Fruit fly (Drosophila melanogaster) whole organism, embryonic: ENCODE data around the gene par-6.

Source experiments
- Antp ChIP-seq: fragments of 200-800 bp; sonication (Bioruptor generic); optimal IDR thresholded peaks from 3 replicates; lab custom pipeline; 2016; ENCODE audit warnings: missing biosample characterization, missing genetic modification characterization
- C15 ChIP-seq: fragments of 200-800 bp; sonication (Bioruptor generic); IDR thresholded peaks from 3 replicates; pipeline ENCODE4 v1.3.6; 2022; ENCODE audit warnings: missing biosample characterization, missing genetic modification characterization
- CG10431 ChIP-seq: fragments of 200-800 bp; sonication (Bioruptor generic); optimal IDR thresholded peaks from 3 replicates; lab custom pipeline; 2018; ENCODE audit warnings: missing biosample characterization, mild to moderate bottlenecking, missing genetic modification characterization
- CG10959 ChIP-seq: fragments of 200-800 bp; sonication (Bioruptor generic); IDR thresholded peaks from 2 replicates; pipeline ENCODE4 v1.3.6; 2022; ENCODE audit warnings: missing biosample characterization, missing genetic modification characterization
- CG11247 ChIP-seq: fragments of 200-800 bp; sonication (Bioruptor generic); IDR thresholded peaks from 2 replicates; pipeline ENCODE4 v1.3.6; 2022; ENCODE audit warnings: missing biosample characterization, missing genetic modification characterization
- CG13424 ChIP-seq: fragments of 200-800 bp; sonication (Bioruptor generic); optimal IDR thresholded peaks from 2 replicates; lab custom pipeline; 2019; ENCODE audit warnings: missing biosample characterization, mild to moderate bottlenecking, missing genetic modification characterization, moderate library complexity
- CG14710 ChIP-seq: fragments of 200-800 bp; sonication (Bioruptor generic); optimal IDR thresholded peaks from 3 replicates; lab custom pipeline; 2019; ENCODE audit warnings: missing biosample characterization, mild to moderate bottlenecking, missing genetic modification characterization, moderate library complexity
- CG15073 ChIP-seq: fragments of 200-800 bp; sonication (Bioruptor generic); optimal IDR thresholded peaks from 2 replicates; lab custom pipeline; 2016; ENCODE audit warnings: missing biosample characterization, missing genetic modification characterization
- CG1647 ChIP-seq: fragments of 200-800 bp; sonication (Bioruptor generic); optimal IDR thresholded peaks from 3 replicates; lab custom pipeline; 2016; ENCODE audit warnings: missing biosample characterization, missing genetic modification characterization
- CG17186 ChIP-seq: fragments of 200-800 bp; sonication (Bioruptor generic); optimal IDR thresholded peaks from 3 replicates; lab custom pipeline; 2017; ENCODE audit warnings: missing biosample characterization, missing genetic modification reagents, missing genetic modification characterization
- CG17829 ChIP-seq: fragments of 200-800 bp; optimal IDR thresholded peaks from 2 replicates; lab custom pipeline; 2019; ENCODE audit warnings: missing biosample characterization, mild to moderate bottlenecking, missing genetic modification characterization, moderate library complexity
- CG2678 ChIP-seq: fragments of 200-800 bp; sonication (Bioruptor generic); optimal IDR thresholded peaks from 3 replicates; lab custom pipeline; 2019; ENCODE audit warnings: missing biosample characterization, mild to moderate bottlenecking, missing genetic modification characterization, moderate library complexity
- CG3163 ChIP-seq: fragments of 200-800 bp; sonication (Bioruptor generic); optimal IDR thresholded peaks from 3 replicates; lab custom pipeline; 2016; ENCODE audit warnings: missing biosample characterization, missing genetic modification characterization
- CG3281 ChIP-seq: fragments of 200-800 bp; sonication (Bioruptor generic); optimal IDR thresholded peaks from 3 replicates; lab custom pipeline; 2017; ENCODE audit warnings: missing biosample characterization, mild to moderate bottlenecking, missing genetic modification characterization
- CG33213 ChIP-seq: fragments of 200-800 bp; sonication (Bioruptor generic); optimal IDR thresholded peaks from 3 replicates; lab custom pipeline; 2016; ENCODE audit warnings: missing biosample characterization, missing genetic modification characterization
- CG3407 ChIP-seq: fragments of 200-800 bp; sonication (Bioruptor generic); optimal IDR thresholded peaks from 2 replicates; lab custom pipeline; 2018; ENCODE audit warnings: missing biosample characterization, mild to moderate bottlenecking, missing genetic modification characterization
- CG4282 ChIP-seq: fragments of 200-800 bp; sonication (Bioruptor generic); optimal IDR thresholded peaks from 2 replicates; lab custom pipeline; 2016; ENCODE audit warnings: missing biosample characterization, missing genetic modification characterization
- CG5953 ChIP-seq: fragments of 200-800 bp; sonication (Bioruptor generic); IDR thresholded peaks from 2 replicates; pipeline ENCODE4 v1.3.6; 2022; ENCODE audit warnings: missing biosample characterization, missing genetic modification characterization
- CG6689 ChIP-seq: fragments of 200-800 bp; sonication (Bioruptor generic); IDR thresholded peaks from 2 replicates; pipeline ENCODE4 v1.3.6; 2022; ENCODE audit warnings: missing biosample characterization, missing genetic modification characterization
- CG6854 ChIP-seq: fragments of 200-800 bp; sonication (Bioruptor generic); optimal IDR thresholded peaks from 3 replicates; lab custom pipeline; 2017; ENCODE audit warnings: missing biosample characterization, mild to moderate bottlenecking, missing genetic modification characterization
- CG7928 ChIP-seq: fragments of 200-800 bp; sonication (Bioruptor generic); optimal IDR thresholded peaks from 2 replicates; lab custom pipeline; 2017; ENCODE audit warnings: missing biosample characterization, mild to moderate bottlenecking, missing genetic modification characterization
- CG8089 ChIP-seq: fragments of 200-800 bp; sonication (Bioruptor generic); optimal IDR thresholded peaks from 3 replicates; lab custom pipeline; 2016; ENCODE audit warnings: missing biosample characterization, missing genetic modification characterization
- CG9609 ChIP-seq: fragments of 200-800 bp; sonication (Bioruptor generic); optimal IDR thresholded peaks from 3 replicates; lab custom pipeline; 2016; ENCODE audit warnings: missing biosample characterization, missing genetic modification characterization
- Dip2 ChIP-seq: fragments of 200-800 bp; sonication (Bioruptor generic); IDR thresholded peaks from 2 replicates; pipeline ENCODE4 v1.3.6; 2022; ENCODE audit warnings: missing biosample characterization, missing genetic modification characterization
- Fer2 ChIP-seq: fragments of 200-800 bp; sonication (Bioruptor generic); optimal IDR thresholded peaks from 2 replicates; lab custom pipeline; 2018; ENCODE audit warnings: missing biosample characterization, mild to moderate bottlenecking, missing genetic modification characterization, moderate library complexity
- GATAe ChIP-seq: fragments of 200-800 bp; sonication (Bioruptor generic); conservative IDR thresholded peaks from 2 replicates; pipeline ENCODE4 v1.3.6; 2022; ENCODE audit warnings: missing biosample characterization, missing genetic modification characterization
- HLH54F ChIP-seq: fragments of 200-800 bp; sonication (Bioruptor generic); optimal IDR thresholded peaks from 3 replicates; lab custom pipeline; 2016; ENCODE audit warnings: missing biosample characterization, missing genetic modification characterization
- HLHmδ ChIP-seq: fragments of 200-800 bp; sonication (Bioruptor generic); optimal IDR thresholded peaks from 2 replicates; lab custom pipeline; 2018; ENCODE audit warnings: missing biosample characterization, mild to moderate bottlenecking, missing genetic modification characterization, moderate library complexity
- Hsf ChIP-seq: fragments of 200-800 bp; sonication (Bioruptor generic); optimal IDR thresholded peaks from 3 replicates; lab custom pipeline; 2016; ENCODE audit warnings: missing biosample characterization, missing genetic modification characterization
- Lim3 ChIP-seq: fragments of 200-800 bp; sonication (Bioruptor generic); IDR thresholded peaks from 2 replicates; pipeline ENCODE4 v1.3.6; 2022; ENCODE audit warnings: missing biosample characterization, missing genetic modification characterization
- NC2β ChIP-seq: fragments of 200-800 bp; sonication (Bioruptor generic); optimal IDR thresholded peaks from 2 replicates; lab custom pipeline; 2016; ENCODE audit warnings: missing biosample characterization, missing genetic modification characterization
- PHDP ChIP-seq: fragments of 200-800 bp; sonication (Bioruptor generic); optimal IDR thresholded peaks from 3 replicates; lab custom pipeline; 2018; ENCODE audit warnings: missing biosample characterization, mild to moderate bottlenecking, missing genetic modification characterization, moderate library complexity
- Ptx1 ChIP-seq: fragments of 200-800 bp; sonication (Bioruptor generic); IDR thresholded peaks from 2 replicates; pipeline ENCODE4 v1.3.6; 2022; ENCODE audit warnings: missing biosample characterization, missing genetic modification characterization
- Ravus ChIP-seq: fragments of 200-800 bp; sonication (Bioruptor generic); IDR thresholded peaks from 2 replicates; pipeline ENCODE4 v1.3.6; 2022; ENCODE audit warnings: missing biosample characterization, missing genetic modification characterization
- Scr ChIP-seq: fragments of 200-800 bp; sonication (Bioruptor generic); IDR thresholded peaks from 2 replicates; pipeline ENCODE4 v1.3.6; 2022; ENCODE audit warnings: missing biosample characterization, missing genetic modification characterization; ENCODE audit not compliant: partially characterized antibody
- ab ChIP-seq: fragments of 200-800 bp; sonication (Bioruptor generic); optimal IDR thresholded peaks from 2 replicates; lab custom pipeline; 2016; ENCODE audit warnings: missing biosample characterization, missing genetic modification characterization
- ara ChIP-seq: fragments of 200-800 bp; sonication (Bioruptor generic); IDR thresholded peaks from 2 replicates; pipeline ENCODE4 v1.3.6; 2022; ENCODE audit warnings: missing biosample characterization, missing genetic modification characterization
- dmrt11E ChIP-seq: fragments of 200-800 bp; sonication (Bioruptor generic); optimal IDR thresholded peaks from 3 replicates; lab custom pipeline; 2018; ENCODE audit warnings: missing biosample characterization, mild to moderate bottlenecking, missing genetic modification characterization, moderate library complexity
- exex ChIP-seq: fragments of 200-800 bp; sonication (Bioruptor generic); optimal IDR thresholded peaks from 4 replicates; lab custom pipeline; 2018; ENCODE audit warnings: missing biosample characterization, mild to moderate bottlenecking, missing genetic modification characterization, moderate library complexity
- h ChIP-seq: fragments of >200 bp; optimal IDR thresholded peaks from 2 replicates; lab custom pipeline; 2017
- inv ChIP-seq: fragments of 200-800 bp; sonication (Bioruptor generic); IDR thresholded peaks from 2 replicates; pipeline ENCODE4 v1.3.6; 2022; ENCODE audit warnings: missing biosample characterization, missing genetic modification characterization; ENCODE audit not compliant: partially characterized antibody
- kni ChIP-seq: fragments of 200-800 bp; sonication (Bioruptor generic); optimal IDR thresholded peaks from 3 replicates; lab custom pipeline; 2017; ENCODE audit warnings: mild to moderate bottlenecking, missing biosample characterization, missing genetic modification reagents, missing genetic modification characterization
- lilli ChIP-seq: fragments of 200-800 bp; sonication (Bioruptor generic); optimal IDR thresholded peaks from 3 replicates; lab custom pipeline; 2016; ENCODE audit warnings: missing biosample characterization, missing genetic modification characterization
- nau ChIP-seq: fragments of 200-800 bp; sonication (Bioruptor generic); optimal IDR thresholded peaks from 3 replicates; lab custom pipeline; 2017; ENCODE audit warnings: missing biosample characterization, mild to moderate bottlenecking, missing genetic modification characterization, missing genetic modification reagents
- org-1 ChIP-seq: fragments of 200-800 bp; sonication (Bioruptor generic); optimal IDR thresholded peaks from 2 replicates; lab custom pipeline; 2017; ENCODE audit warnings: missing biosample characterization, missing genetic modification characterization
- pnt ChIP-seq: fragments of 200-800 bp; sonication (Bioruptor generic); optimal IDR thresholded peaks from 3 replicates; lab custom pipeline; 2016; ENCODE audit warnings: missing biosample characterization, missing genetic modification characterization
- sim ChIP-seq: fragments of 200-800 bp; sonication (Bioruptor generic); IDR thresholded peaks from 2 replicates; pipeline ENCODE4 v1.3.6; 2022; ENCODE audit warnings: missing biosample characterization, missing genetic modification characterization
- slbo ChIP-seq: fragments of 200-800 bp; sonication (Bioruptor generic); IDR thresholded peaks from 2 replicates; pipeline ENCODE4 v1.3.6; 2022; ENCODE audit warnings: missing biosample characterization, missing genetic modification characterization
- so ChIP-seq: fragments of 200-800 bp; sonication (Bioruptor generic); IDR thresholded peaks from 3 replicates; pipeline ENCODE4 v1.3.6; 2022; ENCODE audit warnings: missing biosample characterization, missing genetic modification characterization
- usp ChIP-seq: fragments of >200 bp; optimal IDR thresholded peaks from 2 replicates; lab custom pipeline; 2017; ENCODE audit warnings: missing biosample characterization, missing genetic modification characterization

The par-6 gene

DNA sequence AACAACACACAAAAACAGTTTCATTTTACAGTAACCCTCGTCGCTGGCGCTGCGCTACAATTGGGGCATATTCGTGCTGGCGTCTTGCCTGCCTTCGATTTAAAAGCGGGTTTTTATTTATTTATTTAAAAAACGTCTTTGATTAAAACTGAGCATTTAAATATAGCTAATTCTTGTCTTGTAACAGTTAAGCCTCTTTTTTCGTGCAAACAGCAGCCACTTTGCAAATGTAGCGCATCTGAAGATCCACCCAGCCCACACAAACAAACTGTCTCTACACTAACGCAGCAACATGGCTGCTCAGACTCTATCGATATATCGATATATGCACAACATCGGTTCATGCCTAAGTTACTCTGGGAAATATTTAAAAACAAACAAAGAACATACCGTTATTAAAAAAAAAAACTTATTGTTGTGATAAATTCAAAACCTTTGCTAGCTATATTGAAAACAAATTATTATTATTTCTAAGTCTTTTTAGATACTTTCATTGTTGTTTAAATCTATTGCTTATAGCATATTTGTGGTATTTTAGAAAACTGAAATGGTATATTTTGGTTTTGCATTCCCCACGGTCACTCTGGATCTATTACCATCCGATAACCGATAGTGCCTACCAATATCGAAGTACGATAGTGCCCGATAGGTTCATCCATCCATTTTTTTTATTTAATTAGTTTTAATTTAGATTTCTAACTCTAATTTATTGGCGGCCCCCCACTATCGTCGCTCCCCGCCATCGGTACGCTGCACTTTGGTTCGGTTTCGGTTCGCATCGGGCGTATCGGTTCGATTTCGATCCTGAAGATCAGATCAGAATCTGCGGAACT lies at the start of gene par-6, which contains the start of gene CG8188 (continued):
- TF ChIP-seq so (peak; percentile 76; the same call in 2 of the 3 replicates), pnt (GFP tag; lab: Kevin White, UChicago) (peak; percentile 83), CG8089 (GFP tag; lab: Kevin White, UChicago) (peak; percentile 86), HLH54F (GFP tag; lab: Kevin White, UChicago) (peak; percentile 88), Fer2 (tag; lab: Kevin White, UChicago) (peak; percentile 78), CG4282 (GFP tag; lab: Kevin White, UChicago) (peak; percentile 76), GATAe (GFP tag; lab: Robert Waterston, UW) (no peak), CG6854 (GFP tag; lab: Kevin White, UChicago) (peak; percentile 43), Antp (GFP tag; lab: Kevin White, UChicago) (peak; percentile 91), lilli (peak; percentile 93), ara (GFP tag; lab: Robert Waterston, UW) (peak; percentile 85), HLHmδ (GFP tag; lab: Kevin White, UChicago) (no peak), dmrt11E (tag; lab: Kevin White, UChicago) (peak; percentile 85), Hsf (peak; percentile 92), PHDP (tag; lab: Kevin White, UChicago) (peak; percentile 84), CG33213 (GFP tag; lab: Kevin White, UChicago) (peak; percentile 86), CG13424 (tag; lab: Kevin White, UChicago) (peak; percentile 86), Ptx1 (GFP tag; lab: Robert Waterston, UW) (peak; percentile 94), CG3407 (GFP tag; lab: Kevin White, UChicago) (peak; percentile 71), CG1647 (GFP tag; lab: Kevin White, UChicago) (peak; percentile 86), CG6689 (GFP tag; lab: Robert Waterston, UW) (peak; percentile 90), CG7928 (peak; percentile 86), nau (peak; percentile 36), CG17829 (tag; lab: Kevin White, UChicago) (peak; percentile 87), Ravus (GFP tag; lab: Robert Waterston, UW) (peak; percentile 51), NC2β (GFP tag; lab: Kevin White, UChicago) (peak; percentile 85), CG11247 (GFP tag; lab: Robert Waterston, UW) (peak; percentile 85), exex (tag; lab: Kevin White, UChicago) (peak; percentile 53), Dip2 (GFP tag; lab: Robert Waterston, UW) (no peak), h (lab: Kevin White, UChicago) (no peak), org-1 (peak; percentile 68), slbo (peak; percentile 94), CG3281 (GFP tag; lab: Kevin White, UChicago) (peak; percentile 92), usp (GFP tag; lab: Kevin White, UChicago) (no peak), ab (GFP tag; lab: Kevin White, UChicago) (peak; percentile 49), CG14710 (tag; lab: Kevin White, UChicago) (peak; percentile 76), Scr (peak; percentile 79), CG17186 (peak; percentile 50), sim (peak; percentile 83), CG3163 (peak; percentile 68), Lim3 (GFP tag; lab: Robert Waterston, UW) (0 out of 2 replicates have a peak, but pooled peaks have one; percentile 55), CG5953 (GFP tag; lab: Robert Waterston, UW) (peak; percentile 58; the same call in 1 of the 2 replicates), kni (GFP tag; lab: Kevin White, UChicago) (no peak), inv (GFP tag; lab: Robert Waterston, UW) (peak; percentile 68), CG9609 (GFP tag; lab: Kevin White, UChicago) (peak; percentile 89), CG10959 (GFP tag; lab: Robert Waterston, UW) (peak; percentile 75), CG15073 (GFP tag; lab: Kevin White, UChicago) (peak; percentile 64), CG10431 (GFP tag; lab: Kevin White, UChicago) (peak; percentile 9), CG2678 (tag; lab: Kevin White, UChicago) (peak; percentile 89), C15 (GFP tag; lab: Robert Waterston, UW) (peak; percentile 70; the same call in 1 of the 3 replicates)
